Fruit fly (Drosophila melanogaster) whole organism, embryonic: Measurements from ENCODE around the gene hyd.

Experiments used
- Abd-B ChIP-seq: fragments of 200-800 bp; sonication (Bioruptor generic); optimal IDR thresholded peaks from 2 replicates; lab custom pipeline; 2018; ENCODE audit warnings: missing biosample characterization, mild to moderate bottlenecking, missing genetic modification characterization, moderate library complexity
- Asciz ChIP-seq: fragments of 200-800 bp; sonication (Bioruptor generic); optimal IDR thresholded peaks from 2 replicates; lab custom pipeline; 2017; ENCODE audit warnings: missing biosample characterization, mild to moderate bottlenecking, missing genetic modification characterization, missing genetic modification reagents
- CG10147 ChIP-seq: fragments of 200-800 bp; sonication (Bioruptor generic); optimal IDR thresholded peaks from 2 replicates; lab custom pipeline; 2019; ENCODE audit warnings: missing biosample characterization, mild to moderate bottlenecking, missing genetic modification characterization, moderate library complexity
- CG10959 ChIP-seq: fragments of 200-800 bp; sonication (Bioruptor generic); IDR thresholded peaks from 2 replicates; pipeline ENCODE4 v1.3.6; 2022; ENCODE audit warnings: missing biosample characterization, missing genetic modification characterization
- CG11247 ChIP-seq: fragments of 200-800 bp; sonication (Bioruptor generic); IDR thresholded peaks from 2 replicates; pipeline ENCODE4 v1.3.6; 2022; ENCODE audit warnings: missing biosample characterization, missing genetic modification characterization
- CG11504 ChIP-seq: fragments of 200-800 bp; sonication (Bioruptor generic); optimal IDR thresholded peaks from 3 replicates; lab custom pipeline; 2019; ENCODE audit warnings: missing biosample characterization, mild to moderate bottlenecking, missing genetic modification characterization, moderate library complexity
- CG12391 ChIP-seq: fragments of 200-800 bp; sonication (Bioruptor generic); optimal IDR thresholded peaks from 3 replicates; lab custom pipeline; 2018; ENCODE audit warnings: missing biosample characterization, mild to moderate bottlenecking, missing genetic modification characterization, moderate library complexity
- CG13624 ChIP-seq: fragments of 200-800 bp; sonication (Bioruptor generic); optimal IDR thresholded peaks from 2 replicates; lab custom pipeline; 2016; ENCODE audit warnings: missing biosample characterization, missing genetic modification characterization
- CG15073 ChIP-seq: fragments of 200-800 bp; sonication (Bioruptor generic); optimal IDR thresholded peaks from 2 replicates; lab custom pipeline; 2016; ENCODE audit warnings: missing biosample characterization, missing genetic modification characterization
- CG16863 ChIP-seq: fragments of 200-800 bp; sonication (Bioruptor generic); optimal IDR thresholded peaks from 3 replicates; lab custom pipeline; 2016; ENCODE audit warnings: missing biosample characterization, missing genetic modification characterization
- CG17328 ChIP-seq: fragments of 200-800 bp; sonication (Bioruptor generic); IDR thresholded peaks from 2 replicates; pipeline ENCODE4 v1.3.6; 2022; ENCODE audit warnings: missing biosample characterization, missing genetic modification characterization
- CG17912 ChIP-seq: fragments of 200-800 bp; sonication (Bioruptor generic); optimal IDR thresholded peaks from 2 replicates; lab custom pipeline; 2018; ENCODE audit warnings: missing biosample characterization, mild to moderate bottlenecking, missing genetic modification characterization
- CG30020 ChIP-seq: fragments of 200-800 bp; optimal IDR thresholded peaks from 2 replicates; lab custom pipeline; 2019; ENCODE audit warnings: missing biosample characterization, mild to moderate bottlenecking, missing genetic modification characterization, moderate library complexity
- CG32772 ChIP-seq: fragments of 200-800 bp; sonication (Bioruptor generic); IDR thresholded peaks from 2 replicates; pipeline ENCODE4 v1.3.6; 2022; ENCODE audit warnings: missing biosample characterization, missing genetic modification characterization
- CG3726 ChIP-seq: fragments of 200-800 bp; sonication (Bioruptor generic); IDR thresholded peaks from 3 replicates; pipeline ENCODE4, ENCODE4 v1.3.6; 2022; ENCODE audit warnings: missing biosample characterization, missing genetic modification characterization
- CG3838 ChIP-seq: fragments of 200-800 bp; sonication (Bioruptor generic); optimal IDR thresholded peaks from 3 replicates; lab custom pipeline; 2016; ENCODE audit warnings: missing biosample characterization, missing genetic modification characterization
- CG4328 ChIP-seq: fragments of 200-800 bp; sonication (Bioruptor generic); optimal IDR thresholded peaks from 3 replicates; lab custom pipeline; 2017; ENCODE audit warnings: missing biosample characterization, missing genetic modification reagents, missing genetic modification characterization
- CG4424 ChIP-seq: fragments of 200-800 bp; sonication (Bioruptor generic); optimal IDR thresholded peaks from 3 replicates; lab custom pipeline; 2016; ENCODE audit warnings: missing biosample characterization, missing genetic modification characterization
- CG4707 ChIP-seq: fragments of 200-800 bp; sonication (Bioruptor generic); optimal IDR thresholded peaks from 2 replicates; lab custom pipeline; 2018; ENCODE audit warnings: missing biosample characterization, mild to moderate bottlenecking, missing genetic modification characterization, moderate library complexity
- CG4730 ChIP-seq: fragments of 200-800 bp; sonication (Bioruptor generic); IDR thresholded peaks from 2 replicates; pipeline ENCODE4 v1.3.6; 2022; ENCODE audit warnings: missing biosample characterization, missing genetic modification characterization
- CG4854 ChIP-seq: fragments of 200-800 bp; sonication (Bioruptor generic); optimal IDR thresholded peaks from 2 replicates; lab custom pipeline; 2016; ENCODE audit warnings: missing biosample characterization, missing genetic modification characterization, inconsistent platforms
- CG6654 ChIP-seq: fragments of 200-800 bp; sonication (Bioruptor generic); optimal IDR thresholded peaks from 2 replicates; lab custom pipeline; 2017; ENCODE audit warnings: missing biosample characterization, mild to moderate bottlenecking, missing genetic modification characterization
- CG9932 ChIP-seq: fragments of 200-800 bp; sonication (Bioruptor generic); IDR thresholded peaks from 2 replicates; pipeline ENCODE4 v1.3.6; 2022; ENCODE audit warnings: missing biosample characterization, missing genetic modification characterization
- Dp ChIP-seq: fragments of 200-800 bp; sonication (Bioruptor generic); optimal IDR thresholded peaks from 2 replicates; lab custom pipeline; 2018; ENCODE audit warnings: missing biosample characterization, mild to moderate bottlenecking, missing genetic modification characterization, moderate library complexity
- E2f1 ChIP-seq: fragments of 200-800 bp; sonication (Bioruptor generic); IDR thresholded peaks from 2 replicates; pipeline ENCODE4 v1.3.6; 2022; ENCODE audit warnings: missing biosample characterization, missing genetic modification characterization
- HmgD ChIP-seq: fragments of 200-800 bp; sonication (Bioruptor generic); optimal IDR thresholded peaks from 3 replicates; lab custom pipeline; 2016; ENCODE audit warnings: missing biosample characterization, missing genetic modification characterization
- MTF-1 ChIP-seq: fragments of 200-800 bp; sonication (Bioruptor generic); optimal IDR thresholded peaks from 2 replicates; lab custom pipeline; 2018; ENCODE audit warnings: missing biosample characterization, mild to moderate bottlenecking, missing genetic modification characterization, borderline replicate concordance
- Nf-YC ChIP-seq: fragments of 200-800 bp; optimal IDR thresholded peaks from 3 replicates; lab custom pipeline; 2019; ENCODE audit warnings: missing biosample characterization, mild to moderate bottlenecking, missing genetic modification characterization, moderate library complexity
- NfI ChIP-seq: fragments of 200-800 bp; sonication (Bioruptor generic); optimal IDR thresholded peaks from 3 replicates; lab custom pipeline; 2018; ENCODE audit warnings: missing biosample characterization, mild to moderate bottlenecking, missing genetic modification characterization, moderate library complexity
- Oli ChIP-seq: fragments of 200-800 bp; sonication (Bioruptor generic); optimal IDR thresholded peaks from 2 replicates; lab custom pipeline; 2018; ENCODE audit warnings: missing biosample characterization, mild to moderate bottlenecking, missing genetic modification characterization, moderate library complexity
- Optix ChIP-seq: fragments of 200-800 bp; sonication (Bioruptor generic); IDR thresholded peaks from 3 replicates; pipeline ENCODE4 v1.3.6; 2022; ENCODE audit warnings: missing biosample characterization, missing genetic modification characterization
- Vsx1 ChIP-seq: fragments of 200-800 bp; sonication (Bioruptor generic); optimal IDR thresholded peaks from 2 replicates; lab custom pipeline; 2017; ENCODE audit warnings: missing biosample characterization, mild to moderate bottlenecking, missing genetic modification characterization, missing genetic modification reagents
- btn ChIP-seq: fragments of 200-800 bp; sonication (Bioruptor generic); optimal IDR thresholded peaks from 2 replicates; lab custom pipeline; 2016; ENCODE audit warnings: missing biosample characterization, missing genetic modification characterization
- ci ChIP-seq: fragments of 200-800 bp; sonication (Bioruptor generic); IDR thresholded peaks from 3 replicates; pipeline ENCODE4 v1.3.6; 2022; ENCODE audit warnings: missing biosample characterization, missing genetic modification characterization
- cwo ChIP-seq: fragments of 200-800 bp; sonication (Bioruptor generic); optimal IDR thresholded peaks from 3 replicates; lab custom pipeline; 2017; ENCODE audit warnings: missing biosample characterization, missing genetic modification characterization, mild to moderate bottlenecking, moderate library complexity, missing genetic modification reagents
- disco-r ChIP-seq: fragments of 200-800 bp; sonication (Bioruptor generic); optimal IDR thresholded peaks from 2 replicates; lab custom pipeline; 2016; ENCODE audit warnings: missing biosample characterization, missing genetic modification characterization
- fd96Cb ChIP-seq: fragments of 200-800 bp; sonication (Bioruptor generic); optimal IDR thresholded peaks from 2 replicates; lab custom pipeline; 2018; ENCODE audit warnings: missing biosample characterization, mild to moderate bottlenecking, missing genetic modification characterization, moderate library complexity
- gcm ChIP-seq: fragments of 200-800 bp; sonication (Bioruptor generic); optimal IDR thresholded peaks from 2 replicates; lab custom pipeline; 2019; ENCODE audit warnings: missing biosample characterization, mild to moderate bottlenecking, missing genetic modification characterization, moderate library complexity
- gem ChIP-seq: fragments of 200-800 bp; sonication (Bioruptor generic); optimal IDR thresholded peaks from 2 replicates; lab custom pipeline; 2019; ENCODE audit warnings: missing biosample characterization, mild to moderate bottlenecking, missing genetic modification characterization, moderate library complexity
- gfzf ChIP-seq: fragments of 200-800 bp; sonication (Bioruptor generic); optimal IDR thresholded peaks from 2 replicates; lab custom pipeline; 2016; ENCODE audit warnings: missing biosample characterization, mild to moderate bottlenecking, missing genetic modification characterization, moderate library complexity
- lab ChIP-seq: fragments of 200-800 bp; sonication (Bioruptor generic); optimal IDR thresholded peaks from 3 replicates; lab custom pipeline; 2017; ENCODE audit warnings: missing biosample characterization, missing genetic modification characterization, mild to moderate bottlenecking, moderate library complexity, missing genetic modification reagents
- lola ChIP-seq, 3 experiments: fragments of >200 bp in 2 of 3; fragments of 200-800 bp in 1 of 3; sonication (Bioruptor generic) in 1 of 3; optimal IDR thresholded peaks; 2 replicates each; lab custom pipeline; 2017 to 2019; ENCODE audit warnings: missing biosample characterization in 3 of 3, missing genetic modification characterization in 3 of 3, mild to moderate bottlenecking in 1 of 3, moderate library complexity in 1 of 3
- mld ChIP-seq: fragments of 200-800 bp; sonication (Bioruptor generic); IDR thresholded peaks from 3 replicates; pipeline ENCODE4 v1.3.6; 2022; ENCODE audit warnings: missing biosample characterization, missing genetic modification characterization; ENCODE audit not compliant: partially characterized antibody
- p53 ChIP-seq: fragments of 200-800 bp; sonication (Bioruptor generic); optimal IDR thresholded peaks from 2 replicates; lab custom pipeline; 2016; ENCODE audit warnings: missing biosample characterization, missing genetic modification characterization
- pho ChIP-seq: fragments of 200-800 bp; sonication (Bioruptor generic); optimal IDR thresholded peaks from 2 replicates; lab custom pipeline; 2016; ENCODE audit warnings: missing biosample characterization, missing genetic modification characterization
- phol ChIP-seq: fragments of 200-800 bp; sonication (Bioruptor generic); optimal IDR thresholded peaks from 3 replicates; lab custom pipeline; 2018; ENCODE audit warnings: missing biosample characterization, mild to moderate bottlenecking, missing genetic modification characterization, moderate library complexity
- pnt ChIP-seq: fragments of 200-800 bp; sonication (Bioruptor generic); optimal IDR thresholded peaks from 3 replicates; lab custom pipeline; 2016; ENCODE audit warnings: missing biosample characterization, missing genetic modification characterization
- slbo ChIP-seq: fragments of 200-800 bp; sonication (Bioruptor generic); IDR thresholded peaks from 2 replicates; pipeline ENCODE4 v1.3.6; 2022; ENCODE audit warnings: missing biosample characterization, missing genetic modification characterization
- so ChIP-seq: fragments of 200-800 bp; sonication (Bioruptor generic); IDR thresholded peaks from 3 replicates; pipeline ENCODE4 v1.3.6; 2022; ENCODE audit warnings: missing biosample characterization, missing genetic modification characterization
- tx ChIP-seq: fragments of 200-800 bp; sonication (Bioruptor generic); optimal IDR thresholded peaks from 2 replicates; lab custom pipeline; 2016; ENCODE audit warnings: missing biosample characterization, missing genetic modification characterization
- usp ChIP-seq: fragments of >200 bp; optimal IDR thresholded peaks from 2 replicates; lab custom pipeline; 2017; ENCODE audit warnings: missing biosample characterization, missing genetic modification characterization
- zfh2 ChIP-seq: fragments of 200-800 bp; sonication (Bioruptor generic); optimal IDR thresholded peaks from 2 replicates; lab custom pipeline; 2016; ENCODE audit warnings: missing biosample characterization, missing genetic modification characterization

Gene hyd

dm6 chr3R:9677734-9678341 lies 47.6 kb downstream of the hyd start, which contains the start of gene p23 (continued):
- TF ChIP-seq usp (no peak), mld (GFP tag; lab: Robert Waterston, UW) (no peak), NfI (GFP tag; lab: Kevin White, UChicago) (peak; percentile 9), CG4730 (no peak), CG6654 (no peak), p53 (GFP tag; lab: Kevin White, UChicago) (peak; percentile 69), cwo (no peak), CG11247 (GFP tag; lab: Robert Waterston, UW) (no peak), Vsx1 (no peak), Dp (GFP tag; lab: Kevin White, UChicago) (peak; percentile 51), Asciz (GFP tag; lab: Kevin White, UChicago) (no peak), CG15073 (no peak), lab (GFP tag; lab: Kevin White, UChicago) (no peak), HmgD (GFP tag; lab: Kevin White, UChicago) (peak; percentile 78), CG10959 (no peak), CG30020 (tag; lab: Kevin White, UChicago) (no peak), fd96Cb (no peak), CG17912 (no peak), phol (tag; lab: Kevin White, UChicago) (peak; percentile 19), E2f1 (no peak), CG4707 (GFP tag; lab: Kevin White, UChicago) (no peak), CG4424 (GFP tag; lab: Kevin White, UChicago) (no peak), tx (GFP tag; lab: Kevin White, UChicago) (no peak), Oli (tag; lab: Kevin White, UChicago) (no peak), MTF-1 (GFP tag; lab: Kevin White, UChicago) (no peak), CG10147 (GFP tag; lab: Kevin White, UChicago) (no peak), lola (GFP tag; optimal IDR thresholded peaks at IDR 0.05; lab: Kevin White, UChicago) (no peak), pho (GFP tag; lab: Kevin White, UChicago) (peak; percentile 24), CG13624 (GFP tag; lab: Kevin White, UChicago) (peak; percentile 59), CG32772 (no peak), ci (GFP tag; lab: Robert Waterston, UW) (0 out of 3 replicates have a peak, but pooled peaks have one; percentile 12), gem (tag; lab: Kevin White, UChicago) (no peak), CG4328 (GFP tag; lab: Kevin White, UChicago) (no peak), CG3726 (GFP tag; lab: Robert Waterston, UW) (no peak), zfh2 (no peak), CG4854 (GFP tag; lab: Kevin White, UChicago) (no peak), Optix (GFP tag; lab: Robert Waterston, UW) (no peak), Nf-YC (tag; lab: Kevin White, UChicago) (no peak), btn (GFP tag; lab: Kevin White, UChicago) (no peak)

- no peak for TF ChIP-seq CG17328 (GFP tag; lab: Robert Waterston, UW)
- no peak for TF ChIP-seq gfzf (GFP tag; lab: Kevin White, UChicago)
- TF ChIP-seq disco-r (GFP tag; lab: Kevin White, UChicago), result no peak
- TF ChIP-seq gcm, result no peak
- TF ChIP-seq Abd-B (GFP tag; lab: Kevin White, UChicago), result no peak
- peak; percentile 49 for TF ChIP-seq pnt (GFP tag; lab: Kevin White, UChicago)
- TF ChIP-seq slbo, result no peak
- TF ChIP-seq CG9932, result no peak
- TF ChIP-seq so (GFP tag; lab: Robert Waterston, UW), result no peak
- TF ChIP-seq CG11504 (tag; lab: Kevin White, UChicago), result no peak
- TF ChIP-seq CG12391 (tag; lab: Kevin White, UChicago), result no peak
- TF ChIP-seq CG16863 (GFP tag; lab: Kevin White, UChicago), result no peak
- TF ChIP-seq CG3838 (GFP tag; lab: Kevin White, UChicago), result no peak
These were observed 50.3 kb downstream of the hyd start, which contains the start of gene Nepl12 for dm6 chr3R:9674968-9675573. TSS of gene Nepl12 (plus strand) at chr3R:9675523.
